Fruit fly (Drosophila melanogaster) whole organism, wandering third instar larva: Measurements from ENCODE around the gene Arl2.

ENCODE experiments used
- Abd-B ChIP-seq: fragments of >200 bp; optimal IDR thresholded peaks from 2 replicates; lab custom pipeline; 2017; ENCODE audit warnings: missing biosample characterization, missing genetic modification characterization
- CG9705 ChIP-seq: fragments of 200-800 bp; sonication (Bioruptor generic); optimal IDR thresholded peaks from 2 replicates; lab custom pipeline; 2018; ENCODE audit warnings: missing biosample characterization, mild to moderate bottlenecking, missing genetic modification characterization
- CrebA ChIP-seq: fragments of 200-800 bp; sonication (Bioruptor generic); optimal IDR thresholded peaks from 2 replicates; lab custom pipeline; 2016; ENCODE audit warnings: missing biosample characterization, mild to moderate bottlenecking, missing genetic modification characterization, borderline replicate concordance
- Dfd ChIP-seq: fragments of >200 bp; optimal IDR thresholded peaks from 2 replicates; lab custom pipeline; 2017; ENCODE audit warnings: missing biosample characterization, missing genetic modification characterization
- HLH106 ChIP-seq: fragments of 200-800 bp; optimal IDR thresholded peaks from 3 replicates; lab custom pipeline; 2019; ENCODE audit warnings: missing biosample characterization, mild to moderate bottlenecking, missing genetic modification characterization, moderate library complexity
- Hnf4 ChIP-seq: fragments of 200-800 bp; sonication (Bioruptor generic); optimal IDR thresholded peaks from 2 replicates; lab custom pipeline; 2016; ENCODE audit warnings: missing biosample characterization, mild to moderate bottlenecking, missing genetic modification characterization
- Hr83 ChIP-seq: fragments of 200-300 bp; sonication (Bioruptor generic); optimal IDR thresholded peaks from 2 replicates; lab custom pipeline; 2016; ENCODE audit warnings: missing biosample characterization, mild to moderate bottlenecking, missing genetic modification characterization, moderate library complexity; ENCODE audit not compliant: poor library complexity, severe bottlenecking
- Jra ChIP-seq: sonication (Bioruptor generic); optimal IDR thresholded peaks from 2 replicates; lab custom pipeline; 2016; ENCODE audit warnings: missing biosample characterization, missing genetic modification characterization
- Myc ChIP-seq: fragments of >200 bp; optimal IDR thresholded peaks from 2 replicates; lab custom pipeline; 2017
- N ChIP-seq: fragments of >200 bp; optimal IDR thresholded peaks from 2 replicates; lab custom pipeline; 2018; ENCODE audit warnings: missing biosample characterization, missing external identifiers, missing genetic modification characterization
- OdsH ChIP-seq: fragments of 200-800 bp; sonication (Bioruptor generic); optimal IDR thresholded peaks from 2 replicates; lab custom pipeline; 2016; ENCODE audit warnings: missing biosample characterization, mild to moderate bottlenecking, missing genetic modification characterization
- Rel ChIP-seq, 2 experiments: fragments of 200-800 bp; sonication (Bioruptor generic) in 1 of 2; optimal IDR thresholded peaks; 2 replicates in 1 of 2; 3 replicates in 1 of 2; lab custom pipeline; 2016 to 2019; ENCODE audit warnings: mild to moderate bottlenecking in 2 of 2, missing biosample characterization in 2 of 2, missing genetic modification characterization in 2 of 2, moderate library complexity in 1 of 2
- Sp1 ChIP-seq: fragments of 200-800 bp; sonication (Bioruptor generic); optimal IDR thresholded peaks from 3 replicates; lab custom pipeline; 2019; ENCODE audit warnings: missing biosample characterization, mild to moderate bottlenecking, missing genetic modification characterization, moderate library complexity
- Vsx2 ChIP-seq: fragments of 200-300, 225-300 bp; sonication (Bioruptor generic); optimal IDR thresholded peaks from 2 replicates; lab custom pipeline; 2018; ENCODE audit warnings: missing biosample characterization, missing genetic modification characterization; ENCODE audit not compliant: partially characterized antibody
- br ChIP-seq: fragments of 200-800 bp; sonication (Bioruptor generic); optimal IDR thresholded peaks from 2 replicates; lab custom pipeline; 2016; ENCODE audit warnings: missing biosample characterization, missing genetic modification characterization
- ey ChIP-seq: fragments of 200-800 bp; sonication (Bioruptor generic); optimal IDR thresholded peaks from 2 replicates; lab custom pipeline; 2016; ENCODE audit warnings: missing biosample characterization, missing genetic modification characterization
- foxo ChIP-seq, 2 experiments: fragments of 200-800 bp; sonication (Bioruptor generic); optimal IDR thresholded peaks; 2 replicates in 1 of 2; 3 replicates in 1 of 2; lab custom pipeline; 2016 to 2017; ENCODE audit warnings: missing biosample characterization in 2 of 2, missing genetic modification characterization in 2 of 2
- fru ChIP-seq: fragments of 200-800 bp; sonication (Bioruptor generic); optimal IDR thresholded peaks from 3 replicates; lab custom pipeline; 2016; ENCODE audit warnings: missing biosample characterization, mild to moderate bottlenecking, missing genetic modification characterization
- lola ChIP-seq: fragments of >200 bp; optimal IDR thresholded peaks from 2 replicates; lab custom pipeline; 2017; ENCODE audit warnings: missing biosample characterization, missing genetic modification characterization
- pan ChIP-seq: fragments of >200 bp; optimal IDR thresholded peaks from 2 replicates; lab custom pipeline; 2017
- psq ChIP-seq: fragments of 200-800 bp; sonication (Bioruptor generic); optimal IDR thresholded peaks from 3 replicates; lab custom pipeline; 2017; ENCODE audit warnings: missing biosample characterization, mild to moderate bottlenecking, missing genetic modification characterization, moderate library complexity
- sage ChIP-seq: fragments of 200-800 bp; sonication (Bioruptor generic); optimal IDR thresholded peaks from 2 replicates; lab custom pipeline; 2016; ENCODE audit warnings: missing biosample characterization, mild to moderate bottlenecking, missing genetic modification characterization
- tai ChIP-seq: sonication (Bioruptor generic); optimal IDR thresholded peaks from 2 replicates; lab custom pipeline; 2016; ENCODE audit warnings: missing biosample characterization, missing genetic modification characterization
- usp ChIP-seq: fragments of >200 bp; optimal IDR thresholded peaks from 2 replicates; lab custom pipeline; 2017; ENCODE audit warnings: missing biosample characterization, missing genetic modification characterization

Arl2 gene

DNA sequence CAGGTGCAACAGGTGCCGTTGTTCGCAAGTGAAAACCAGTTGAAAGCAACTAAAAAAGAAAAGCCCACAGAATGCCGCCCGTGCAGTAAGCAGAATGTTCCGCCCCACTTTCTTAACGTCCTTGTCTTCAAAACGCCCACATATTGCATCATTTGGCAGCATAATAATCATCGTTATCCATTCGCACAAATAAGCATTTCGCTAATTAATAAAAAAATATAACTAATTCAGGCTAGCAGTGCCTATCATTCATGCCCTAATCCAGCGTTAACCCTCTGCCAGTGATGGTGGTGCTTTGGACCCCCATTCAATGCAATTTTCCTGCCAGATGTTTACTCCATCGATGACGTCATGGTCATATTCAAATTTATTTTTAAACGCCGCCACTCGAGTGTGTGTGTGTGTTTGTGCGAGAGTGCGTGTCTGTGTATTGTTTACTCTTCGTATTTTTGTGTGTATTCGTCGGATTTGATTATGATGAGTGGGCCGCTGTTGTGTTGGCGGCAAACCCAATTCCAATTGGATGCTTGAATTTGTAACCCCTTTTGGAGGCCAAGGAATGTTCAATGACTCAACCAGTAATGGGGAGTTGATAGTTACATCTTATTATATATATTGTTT is 16.6 kb downstream of the Arl2 start:
- TF ChIP-seq CG9705 (GFP tag; lab: Kevin White, UChicago) (no peak), ey (GFP tag; lab: Kevin White, UChicago) (no peak), Sp1 (no peak), HLH106 (tag; lab: Kevin White, UChicago) (no peak), Jra (GFP tag; lab: Kevin White, UChicago) (peak; percentile 33), tai (no peak), CrebA (GFP tag; lab: Kevin White, UChicago) (no peak), psq (GFP tag; lab: Kevin White, UChicago) (no peak), Hr83 (GFP tag; lab: Kevin White, UChicago) (peak; percentile 27)
- TF ChIP-seq, all 38 proteins: peak for 2

- peak; percentile 33 for TF ChIP-seq sage
- TF ChIP-seq pan, result no peak
- TF ChIP-seq, all 38 proteins: peak for 1
Measured at dm6 chr3R:8358004-8358403, 17.1 kb downstream of the Arl2 start.

- TF ChIP-seq Rel (GFP tag; optimal IDR thresholded peaks at IDR 0.05; lab: Kevin White, UChicago) (no peak), Rel (tag; optimal IDR thresholded peaks at IDR 0.05; lab: Kevin White, UChicago) (peak; percentile 79), HLH106 (tag; lab: Kevin White, UChicago) (peak; percentile 31), Abd-B (no peak), N (GFP tag; lab: Kevin White, UChicago) (peak; percentile 64), foxo (GFP tag; optimal IDR thresholded peaks at IDR 0.05; lab: Kevin White, UChicago) (peak in 1 of 2 experiments; percentile 16), Hnf4 (GFP tag; lab: Kevin White, UChicago) (no peak)
Measured at dm6 chr3R:8362259-8362876, 21.5 kb downstream of the Arl2 start, which contains the start of the genes Veneno and CG7963. Veneno (minus strand) TSS chr3R:8362554. CG7963 (plus strand) TSS chr3R:8362826.

dm6 chr3R:8368553-8368952 is 27.7 kb downstream of the Arl2 start:
- no peak for TF ChIP-seq Hnf4 (GFP tag; lab: Kevin White, UChicago)
- no peak for TF ChIP-seq lola (GFP tag; lab: Kevin White, UChicago)
- no peak for TF ChIP-seq OdsH (GFP tag; lab: Kevin White, UChicago)
- no peak for TF ChIP-seq fru (GFP tag; lab: Kevin White, UChicago)
- no peak for TF ChIP-seq CrebA (GFP tag; lab: Kevin White, UChicago)
- TF ChIP-seq Abd-B, result no peak
- TF ChIP-seq psq (GFP tag; lab: Kevin White, UChicago), result no peak

DNA sequence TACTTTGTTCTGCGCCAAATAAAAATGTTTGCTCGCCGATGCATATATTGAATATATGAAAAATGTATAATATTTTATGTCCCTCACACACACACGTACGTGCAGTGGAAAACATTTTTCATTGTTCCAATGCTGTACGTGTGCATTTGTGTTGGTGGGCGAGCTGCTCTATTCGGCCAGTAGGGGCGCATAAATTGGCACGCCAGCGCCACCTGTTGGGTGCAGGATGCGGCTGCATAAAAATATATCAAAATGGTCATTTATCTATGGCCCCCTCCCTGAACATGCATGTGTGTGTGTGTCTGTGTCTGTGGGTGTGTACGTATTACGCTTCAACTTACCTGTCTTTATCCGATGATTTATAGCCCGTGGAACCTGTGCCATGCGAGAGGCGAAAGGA is 48.7 kb downstream of the Arl2 start:
- TF ChIP-seq br (GFP tag; lab: Kevin White, UChicago) (no peak), psq (GFP tag; lab: Kevin White, UChicago) (no peak), foxo (GFP tag; optimal IDR thresholded peaks at IDR 0.05; lab: Kevin White, UChicago) (no peak), usp (GFP tag; lab: Kevin White, UChicago) (no peak), Hr83 (GFP tag; lab: Kevin White, UChicago) (no peak), Myc (lab: Kevin White, UChicago) (no peak), Vsx2 (no peak), lola (GFP tag; lab: Kevin White, UChicago) (no peak), Dfd (GFP tag; lab: Kevin White, UChicago) (no peak), fru (GFP tag; lab: Kevin White, UChicago) (no peak), sage (no peak)
